Worm (Caenorhabditis elegans) whole organism, L4 larva: ENCODE results near the gene sre-53.

Experiments
- R02D3.7 ChIP-seq: fragments of 150-350 bp; sonication (generic microtip); optimal IDR thresholded peaks from 3 replicates; lab custom pipeline; 2014; ENCODE audit warnings: missing biosample characterization, missing genetic modification characterization
- ZK546.5 ChIP-seq, 2 experiments: sonication (generic microtip); optimal IDR thresholded peaks; 2 replicates each; lab custom pipeline; 2017; ENCODE audit warnings: missing biosample characterization in 2 of 2, missing genetic modification characterization in 2 of 2
- lin-29 ChIP-seq: fragments of 200-800 bp; sonication (Bioruptor generic); IDR thresholded peaks from 2 replicates; pipeline ENCODE4 v1.3.6; 2022; ENCODE audit warnings: missing genetic modification reagents, missing genetic modification characterization, missing compliant biosample characterization
- mxl-2 ChIP-seq: fragments of 200-800 bp; sonication (Bioruptor generic); conservative IDR thresholded peaks from 2 replicates; pipeline ENCODE4 v1.3.6; 2022; ENCODE audit warnings: missing genetic modification reagents, missing genetic modification characterization, missing compliant biosample characterization
- nhr-28 ChIP-seq: fragments of 150-350 bp; optimal IDR thresholded peaks from 2 replicates; lab custom pipeline; 2014; ENCODE audit warnings: missing biosample characterization, missing genetic modification characterization
- nhr-6 ChIP-seq: fragments of 150-350 bp; optimal IDR thresholded peaks from 2 replicates; lab custom pipeline; 2014; ENCODE audit warnings: missing biosample characterization, missing genetic modification characterization
- unc-62 ChIP-seq, 3 experiments: fragments of 150-350 bp in 1 of 3; sonication (generic microtip); optimal IDR thresholded peaks in 2 of 3; peaks in 1 of 3; 1 replicate in 1 of 3; 2 replicates in 2 of 3; lab custom pipeline; 2014 to 2017; ENCODE audit warnings: missing biosample characterization in 3 of 3, missing genetic modification characterization in 3 of 3, missing genetic modification reagents in 3 of 3, missing genotype in 1 of 3
- zag-1 ChIP-seq: fragments of 150-350 bp; optimal IDR thresholded peaks from 2 replicates; lab custom pipeline; 2014; ENCODE audit warnings: missing biosample characterization, missing genetic modification characterization
- zfp-2 ChIP-seq: sonication (generic microtip); optimal IDR thresholded peaks from 2 replicates; lab custom pipeline; 2016; ENCODE audit warnings: mild to moderate bottlenecking, missing genetic modification characterization, missing compliant biosample characterization

- TF ChIP-seq nhr-6 (tag; lab: Kevin White, UChicago) (no peak), mxl-2 (GFP tag; lab: Robert Waterston, UW) (no peak), ZK546.5 (tag; optimal IDR thresholded peaks at IDR 0.05; lab: Kevin White, UChicago) (no peak), lin-29 (GFP tag; lab: Robert Waterston, UW) (no peak), R02D3.7 (tag; lab: Kevin White, UChicago) (no peak), nhr-28 (no peak), zfp-2 (tag; lab: Kevin White, UChicago) (no peak), unc-62 (GFP tag; optimal IDR thresholded peaks at IDR 0.05 in 1 of 2; lab: Kevin White, UChicago) (no peak), unc-62 (tag; optimal IDR thresholded peaks at IDR 0.05; lab: Kevin White, UChicago) (no peak), zag-1 (tag; lab: Kevin White, UChicago) (no peak)
These were observed 39.1 kb upstream of the sre-53 start for ce11 chrII:12362262-12362661.
